Fruit fly (Drosophila melanogaster) whole organism, embryonic: ENCODE results near the gene CG9302.
A peak's percentile ranks its signal among the peaks of the same experiment; 100 is the strongest.

Experiments used
- Bdp1 ChIP-seq: fragments of 200-800 bp; sonication (Bioruptor generic); optimal IDR thresholded peaks from 3 replicates; lab custom pipeline; 2016; ENCODE audit warnings: missing biosample characterization, missing genetic modification characterization
- Bteb2 ChIP-seq: fragments of 200-800 bp; sonication (Bioruptor generic); optimal IDR thresholded peaks from 2 replicates; lab custom pipeline; 2016; ENCODE audit warnings: missing biosample characterization, missing genetic modification characterization
- CG12155 ChIP-seq: fragments of 200-800 bp; sonication (Bioruptor generic); optimal IDR thresholded peaks from 3 replicates; lab custom pipeline; 2016; ENCODE audit warnings: missing biosample characterization, missing genetic modification characterization
- CG12299 ChIP-seq: fragments of 200-800 bp; sonication (Bioruptor generic); optimal IDR thresholded peaks from 2 replicates; lab custom pipeline; 2018; ENCODE audit warnings: missing biosample characterization, mild to moderate bottlenecking, missing genetic modification characterization
- CG12942 ChIP-seq: fragments of 200-800 bp; sonication (Bioruptor generic); optimal IDR thresholded peaks from 3 replicates; lab custom pipeline; 2016; ENCODE audit warnings: missing biosample characterization, missing genetic modification characterization
- CG16779 ChIP-seq: fragments of 200-800 bp; sonication (Bioruptor generic); IDR thresholded peaks from 2 replicates; pipeline ENCODE4 v1.3.6; 2022; ENCODE audit warnings: missing biosample characterization, missing genetic modification characterization
- CG16813 ChIP-seq: fragments of 200-800 bp; sonication (Bioruptor generic); IDR thresholded peaks from 3 replicates; pipeline ENCODE4 v1.3.6; 2022; ENCODE audit warnings: missing biosample characterization, missing genetic modification characterization; ENCODE audit not compliant: partially characterized antibody
- CG17186 ChIP-seq: fragments of 200-800 bp; sonication (Bioruptor generic); optimal IDR thresholded peaks from 3 replicates; lab custom pipeline; 2017; ENCODE audit warnings: missing biosample characterization, missing genetic modification reagents, missing genetic modification characterization
- CG30403 ChIP-seq: fragments of 200-800 bp; sonication (Bioruptor generic); optimal IDR thresholded peaks from 3 replicates; lab custom pipeline; 2016; ENCODE audit warnings: missing biosample characterization, missing genetic modification characterization
- CG33213 ChIP-seq: fragments of 200-800 bp; sonication (Bioruptor generic); optimal IDR thresholded peaks from 3 replicates; lab custom pipeline; 2016; ENCODE audit warnings: missing biosample characterization, missing genetic modification characterization
- CG34376 ChIP-seq: fragments of 200-800 bp; sonication (Bioruptor generic); optimal IDR thresholded peaks from 2 replicates; lab custom pipeline; 2018; ENCODE audit warnings: missing biosample characterization, mild to moderate bottlenecking, missing genetic modification characterization
- CG3726 ChIP-seq: fragments of 200-800 bp; sonication (Bioruptor generic); IDR thresholded peaks from 3 replicates; pipeline ENCODE4, ENCODE4 v1.3.6; 2022; ENCODE audit warnings: missing biosample characterization, missing genetic modification characterization
- CG3847 ChIP-seq: fragments of 200-800 bp; sonication (Bioruptor generic); IDR thresholded peaks from 2 replicates; pipeline ENCODE4 v1.3.6; 2022; ENCODE audit warnings: missing biosample characterization, missing genetic modification characterization
- CG4424 ChIP-seq: fragments of 200-800 bp; sonication (Bioruptor generic); optimal IDR thresholded peaks from 3 replicates; lab custom pipeline; 2016; ENCODE audit warnings: missing biosample characterization, missing genetic modification characterization
- CG4617 ChIP-seq: fragments of 200-800 bp; sonication (Bioruptor generic); optimal IDR thresholded peaks from 3 replicates; lab custom pipeline; 2016; ENCODE audit warnings: missing biosample characterization, missing genetic modification characterization, borderline replicate concordance
- CG4854 ChIP-seq: fragments of 200-800 bp; sonication (Bioruptor generic); optimal IDR thresholded peaks from 2 replicates; lab custom pipeline; 2016; ENCODE audit warnings: missing biosample characterization, missing genetic modification characterization, inconsistent platforms
- CG5180 ChIP-seq: fragments of 200-800 bp; sonication (Bioruptor generic); optimal IDR thresholded peaks from 3 replicates; lab custom pipeline; 2017; ENCODE audit warnings: missing biosample characterization, missing genetic modification characterization, mild to moderate bottlenecking, moderate library complexity, missing genetic modification reagents
- CG9797 ChIP-seq: fragments of 200-800 bp; sonication (Bioruptor generic); optimal IDR thresholded peaks from 3 replicates; lab custom pipeline; 2018; ENCODE audit warnings: missing biosample characterization, mild to moderate bottlenecking, missing genetic modification characterization
- CoRest ChIP-seq: fragments of 200-800 bp; sonication (Bioruptor generic); optimal IDR thresholded peaks from 3 replicates; lab custom pipeline; 2018; ENCODE audit warnings: missing biosample characterization, mild to moderate bottlenecking, missing genetic modification characterization, moderate library complexity
- CrebB ChIP-seq: fragments of 200-800 bp; sonication (Bioruptor generic); optimal IDR thresholded peaks from 3 replicates; lab custom pipeline; 2018; ENCODE audit warnings: missing biosample characterization, mild to moderate bottlenecking, missing genetic modification characterization
- Gug ChIP-seq: fragments of 200-800 bp; sonication (Bioruptor generic); IDR thresholded peaks from 4 replicates; pipeline ENCODE4 v1.3.6; 2022; ENCODE audit warnings: missing biosample characterization, missing genetic modification characterization
- HLH4C ChIP-seq: fragments of 200-800 bp; sonication (Bioruptor generic); IDR thresholded peaks from 3 replicates; pipeline ENCODE4 v1.3.6; 2022; ENCODE audit warnings: missing biosample characterization, missing genetic modification characterization; ENCODE audit not compliant: partially characterized antibody
- Hr3 ChIP-seq: fragments of 200-800 bp; sonication (Bioruptor generic); optimal IDR thresholded peaks from 3 replicates; lab custom pipeline; 2016; ENCODE audit warnings: missing biosample characterization, missing genetic modification characterization
- Hr78 ChIP-seq, 2 experiments: fragments of 200-800 bp in 1 of 2; fragments of >200 bp in 1 of 2; sonication (Bioruptor generic) in 1 of 2; optimal IDR thresholded peaks; 2 replicates each; lab custom pipeline; 2017 to 2019; ENCODE audit warnings: missing biosample characterization in 2 of 2, missing genetic modification characterization in 2 of 2, mild to moderate bottlenecking in 1 of 2, moderate library complexity in 1 of 2
- Hsf ChIP-seq: fragments of 200-800 bp; sonication (Bioruptor generic); optimal IDR thresholded peaks from 3 replicates; lab custom pipeline; 2016; ENCODE audit warnings: missing biosample characterization, missing genetic modification characterization
- Mad ChIP-seq: fragments of 200-800 bp; sonication (Bioruptor generic); optimal IDR thresholded peaks from 2 replicates; lab custom pipeline; 2016; ENCODE audit warnings: missing biosample characterization, missing genetic modification characterization
- NC2β ChIP-seq: fragments of 200-800 bp; sonication (Bioruptor generic); optimal IDR thresholded peaks from 2 replicates; lab custom pipeline; 2016; ENCODE audit warnings: missing biosample characterization, missing genetic modification characterization
- Oli ChIP-seq: fragments of 200-800 bp; sonication (Bioruptor generic); optimal IDR thresholded peaks from 2 replicates; lab custom pipeline; 2018; ENCODE audit warnings: missing biosample characterization, mild to moderate bottlenecking, missing genetic modification characterization, moderate library complexity
- Sin3A ChIP-seq: fragments of >200 bp; optimal IDR thresholded peaks from 2 replicates; lab custom pipeline; 2018
- Sry-β ChIP-seq: fragments of 200-800 bp; sonication (Bioruptor generic); optimal IDR thresholded peaks from 2 replicates; lab custom pipeline; 2018; ENCODE audit warnings: missing biosample characterization, mild to moderate bottlenecking, missing genetic modification characterization, moderate library complexity
- Xrp1 ChIP-seq: fragments of 200-800 bp; sonication (Bioruptor generic); IDR thresholded peaks from 2 replicates; pipeline ENCODE4 v1.3.6; 2022; ENCODE audit warnings: missing biosample characterization, missing genetic modification characterization
- al ChIP-seq: fragments of 200-800 bp; sonication (Bioruptor generic); IDR thresholded peaks from 2 replicates; pipeline ENCODE4 v1.3.6; 2022; ENCODE audit warnings: missing biosample characterization, missing genetic modification characterization
- cas ChIP-seq: fragments of 200-800 bp; sonication (Bioruptor generic); IDR thresholded peaks from 2 replicates; pipeline ENCODE4 v1.3.6; 2022; ENCODE audit warnings: missing biosample characterization, missing genetic modification characterization
- cato ChIP-seq: fragments of 200-800 bp; sonication (Bioruptor generic); optimal IDR thresholded peaks from 2 replicates; lab custom pipeline; 2016; ENCODE audit warnings: missing biosample characterization, missing genetic modification characterization, borderline replicate concordance
- fd96Cb ChIP-seq: fragments of 200-800 bp; sonication (Bioruptor generic); optimal IDR thresholded peaks from 2 replicates; lab custom pipeline; 2018; ENCODE audit warnings: missing biosample characterization, mild to moderate bottlenecking, missing genetic modification characterization, moderate library complexity
- grau ChIP-seq: fragments of 200-800 bp; optimal IDR thresholded peaks from 3 replicates; lab custom pipeline; 2019; ENCODE audit warnings: missing biosample characterization, mild to moderate bottlenecking, missing genetic modification characterization, moderate library complexity
- ham ChIP-seq: fragments of 200-800 bp; sonication (Bioruptor generic); IDR thresholded peaks from 2 replicates; pipeline ENCODE4 v1.3.6; 2022; ENCODE audit warnings: missing biosample characterization, missing genetic modification characterization
- knrl ChIP-seq: fragments of 200-800 bp; sonication (Bioruptor generic); IDR thresholded peaks from 3 replicates; pipeline ENCODE4 v1.3.6; 2022; ENCODE audit warnings: missing biosample characterization, missing genetic modification characterization; ENCODE audit not compliant: partially characterized antibody
- lilli ChIP-seq: fragments of 200-800 bp; sonication (Bioruptor generic); optimal IDR thresholded peaks from 3 replicates; lab custom pipeline; 2016; ENCODE audit warnings: missing biosample characterization, missing genetic modification characterization
- lola ChIP-seq, 3 experiments: fragments of >200 bp in 2 of 3; fragments of 200-800 bp in 1 of 3; sonication (Bioruptor generic) in 1 of 3; optimal IDR thresholded peaks; 2 replicates each; lab custom pipeline; 2017 to 2019; ENCODE audit warnings: missing biosample characterization in 3 of 3, missing genetic modification characterization in 3 of 3, mild to moderate bottlenecking in 1 of 3, moderate library complexity in 1 of 3
- peb ChIP-seq: fragments of 200-800 bp; sonication (Bioruptor generic); IDR thresholded peaks from 2 replicates; pipeline ENCODE4 v1.3.6; 2022; ENCODE audit warnings: missing biosample characterization, missing genetic modification characterization
- pita ChIP-seq: fragments of 200-800 bp; sonication (Bioruptor generic); optimal IDR thresholded peaks from 2 replicates; lab custom pipeline; 2017; ENCODE audit warnings: missing biosample characterization, mild to moderate bottlenecking, missing genetic modification characterization
- pzg ChIP-seq: fragments of 200-800 bp; sonication (Bioruptor generic); optimal IDR thresholded peaks from 3 replicates; lab custom pipeline; 2018; ENCODE audit warnings: missing biosample characterization, mild to moderate bottlenecking, missing genetic modification characterization, moderate library complexity
- rib ChIP-seq: fragments of 200-800 bp; sonication (Bioruptor generic); IDR thresholded peaks from 2 replicates; pipeline ENCODE4 v1.3.6; 2022; ENCODE audit warnings: missing biosample characterization, missing genetic modification characterization
- sd ChIP-seq: fragments of 200-800 bp; sonication (Bioruptor generic); optimal IDR thresholded peaks from 3 replicates; lab custom pipeline; 2018; ENCODE audit warnings: missing biosample characterization, mild to moderate bottlenecking, missing genetic modification characterization, moderate library complexity
- slbo ChIP-seq: fragments of 200-800 bp; sonication (Bioruptor generic); IDR thresholded peaks from 2 replicates; pipeline ENCODE4 v1.3.6; 2022; ENCODE audit warnings: missing biosample characterization, missing genetic modification characterization
- slou ChIP-seq: fragments of 200-800 bp; sonication (Bioruptor generic); optimal IDR thresholded peaks from 3 replicates; lab custom pipeline; 2016; ENCODE audit warnings: missing biosample characterization, missing genetic modification characterization
- so ChIP-seq: fragments of 200-800 bp; sonication (Bioruptor generic); IDR thresholded peaks from 3 replicates; pipeline ENCODE4 v1.3.6; 2022; ENCODE audit warnings: missing biosample characterization, missing genetic modification characterization
- tup ChIP-seq: fragments of 200-800 bp; sonication (Bioruptor generic); optimal IDR thresholded peaks from 2 replicates; lab custom pipeline; 2016; ENCODE audit warnings: missing biosample characterization, mild to moderate bottlenecking, missing genetic modification characterization, moderate library complexity
- usp ChIP-seq: fragments of >200 bp; optimal IDR thresholded peaks from 2 replicates; lab custom pipeline; 2017; ENCODE audit warnings: missing biosample characterization, missing genetic modification characterization

The CG9302 gene

dm6 chr2L:13366109-13366747, 12.1 kb downstream of the CG9302 start, which contains the start of the genes Nnp-1 and Grx3 (continued):
- peak; percentile 41 for TF ChIP-seq CG9797 (GFP tag; lab: Kevin White, UChicago)
- peak; percentile 75 for TF ChIP-seq grau (tag; lab: Kevin White, UChicago)
- peak; percentile 76 for TF ChIP-seq CG3847 (GFP tag; lab: Robert Waterston, UW)
- TF ChIP-seq slou: peak; percentile 2
- TF ChIP-seq al (GFP tag; lab: Robert Waterston, UW): 0 out of 2 replicates have a peak, but pooled peaks have one; percentile 22
- TF ChIP-seq CG4424 (GFP tag; lab: Kevin White, UChicago): peak; percentile 59
- peak; percentile 56 for TF ChIP-seq Sin3A (lab: Kevin White, UChicago)
- no peak for TF ChIP-seq peb (GFP tag; lab: Robert Waterston, UW)
- TF ChIP-seq CG12155 (GFP tag; lab: Kevin White, UChicago): peak; percentile 61
- no peak for TF ChIP-seq rib (GFP tag; lab: Robert Waterston, UW)
- no peak for TF ChIP-seq NC2β (GFP tag; lab: Kevin White, UChicago)
- TF ChIP-seq pzg (GFP tag; lab: Kevin White, UChicago): peak; percentile 49
- no peak for TF ChIP-seq lola (GFP tag; optimal IDR thresholded peaks at IDR 0.05; lab: Kevin White, UChicago)
- TF ChIP-seq CG16813 (GFP tag; lab: Robert Waterston, UW): no peak
- no peak for TF ChIP-seq CG34376 (GFP tag; lab: Kevin White, UChicago)
- TF ChIP-seq pita: no peak
- peak; percentile 57 for TF ChIP-seq CG30403 (GFP tag; lab: Kevin White, UChicago)
- TF ChIP-seq CG5180 (GFP tag; lab: Kevin White, UChicago): peak; percentile 71
- TF ChIP-seq CG3726 (GFP tag; lab: Robert Waterston, UW): no peak
- TF ChIP-seq fd96Cb (tag; lab: Kevin White, UChicago): peak; percentile 15
- TF ChIP-seq tup (GFP tag; lab: Kevin White, UChicago): no peak
- peak; percentile 36; the same call in 1 of the 4 replicates for TF ChIP-seq Gug (GFP tag; lab: Robert Waterston, UW)
- TF ChIP-seq CG12299 (tag; lab: Kevin White, UChicago): peak; percentile 46
- peak; percentile 32; the same call in 1 of the 3 replicates for TF ChIP-seq knrl (GFP tag; lab: Robert Waterston, UW)
- no peak for TF ChIP-seq usp (GFP tag; lab: Kevin White, UChicago)
- no peak for TF ChIP-seq so (GFP tag; lab: Robert Waterston, UW)
- no peak for TF ChIP-seq HLH4C (GFP tag; lab: Robert Waterston, UW)
- no peak for TF ChIP-seq CG16779 (GFP tag; lab: Robert Waterston, UW)
- TF ChIP-seq CoRest (tag; lab: Kevin White, UChicago): peak; percentile 79
- peak; percentile 27 for TF ChIP-seq Oli
- TF ChIP-seq lilli (GFP tag; lab: Kevin White, UChicago): peak; percentile 48
- peak; percentile 70 for TF ChIP-seq Hr3 (GFP tag; lab: Kevin White, UChicago)
- peak; percentile 58 for TF ChIP-seq Xrp1 (GFP tag; lab: Robert Waterston, UW)
- TF ChIP-seq Hr78 (GFP tag; optimal IDR thresholded peaks at IDR 0.05; lab: Kevin White, UChicago): no peak
- TF ChIP-seq CG4854 (GFP tag; lab: Kevin White, UChicago): no peak
- TF ChIP-seq cato (GFP tag; lab: Kevin White, UChicago): no peak
- TF ChIP-seq ham: no peak
- TF ChIP-seq Bteb2 (GFP tag; lab: Kevin White, UChicago): no peak
- peak; percentile 72 for TF ChIP-seq slbo (GFP tag; lab: Robert Waterston, UW)
- no peak for TF ChIP-seq sd (tag; lab: Kevin White, UChicago)
- no peak for TF ChIP-seq CrebB (tag; lab: Kevin White, UChicago)
- TF ChIP-seq Mad (GFP tag; lab: Kevin White, UChicago): peak; percentile 37
- no peak for TF ChIP-seq CG33213 (GFP tag; lab: Kevin White, UChicago)
- peak; percentile 52 for TF ChIP-seq Bdp1 (GFP tag; lab: Kevin White, UChicago)
- TF ChIP-seq CG4617: peak; percentile 62
- peak; percentile 27 for TF ChIP-seq CG12942 (GFP tag; lab: Kevin White, UChicago)
- peak; percentile 7 for TF ChIP-seq Hsf (GFP tag; lab: Kevin White, UChicago)
- peak; percentile 92 for TF ChIP-seq Sry-β (GFP tag; lab: Kevin White, UChicago)
- peak; percentile 13 for TF ChIP-seq CG17186 (GFP tag; lab: Kevin White, UChicago)
- TF ChIP-seq cas: no peak
